Worm (Caenorhabditis elegans): Measurements from ENCODE around the gene K04G7.1.

Gene K04G7.1

ce11 chrIII:7141285-7141715 lies 21.2 kb upstream of the K04G7.1 start (continued):
- TF ChIP-seq swsn-7 (tag; optimal IDR thresholded peaks at IDR 0.05) (peak; percentile 45), ztf-11 (tag; optimal IDR thresholded peaks at IDR 0.05) (no peak), dpl-1 (GFP tag; optimal IDR thresholded peaks at IDR 0.05) (peak in 1 of 3 experiments; percentile 23), hlh-17 (GFP tag; optimal IDR thresholded peaks at IDR 0.05; ENCODE audit: borderline replicate concordance) (no peak), pqm-1 (tag; optimal IDR thresholded peaks at IDR 0.05) (no peak), jun-1 (tag; optimal IDR thresholded peaks at IDR 0.05) (peak; percentile 28), efl-3 (GFP tag; optimal IDR thresholded peaks at IDR 0.05) (no peak), lin-39 (tag; optimal IDR thresholded peaks at IDR 0.05) (peak; percentile 50), ztf-4 (tag; optimal IDR thresholded peaks at IDR 0.05) (no peak), sptf-1 (tag; optimal IDR thresholded peaks at IDR 0.05) (no peak), hpl-2 (GFP tag; optimal IDR thresholded peaks at IDR 0.05) (peak; percentile 47), efl-1 (optimal IDR thresholded peaks at IDR 0.05) (peak; percentile 19 to 41), efl-1 (GFP tag; optimal IDR thresholded peaks at IDR 0.05 in 1 of 2) (peak in 1 of 2 experiments; percentile 96), nhr-19 (GFP tag; conservative IDR thresholded peaks at IDR 0.05) (peak; percentile 75), rnt-1 (tag; optimal IDR thresholded peaks at IDR 0.05) (peak; percentile 55), sup-37 (GFP tag; optimal IDR thresholded peaks at IDR 0.05) (no peak), aha-1 (tag; optimal IDR thresholded peaks at IDR 0.05) (no peak), fkh-8 (tag; optimal IDR thresholded peaks at IDR 0.05) (no peak), lin-35 (GFP tag; optimal IDR thresholded peaks at IDR 0.05) (peak in 1 of 2 experiments; percentile 73)

ce11 chrIII:7142172-7142601 lies 20.3 kb upstream of the K04G7.1 start:
- TF ChIP-seq nhr-90 (tag; optimal IDR thresholded peaks at IDR 0.05; ENCODE audit: poor library complexity) (peak; percentile 78), tlp-1 (tag; optimal IDR thresholded peaks at IDR 0.05) (no peak), efl-3 (GFP tag; optimal IDR thresholded peaks at IDR 0.05) (no peak), zag-1 (tag; optimal IDR thresholded peaks at IDR 0.05) (no peak), nhr-71 (tag; optimal IDR thresholded peaks at IDR 0.05) (peak; percentile 68), mef-2 (tag; optimal IDR thresholded peaks at IDR 0.05) (no peak), elt-3 (tag; optimal IDR thresholded peaks at IDR 0.05) (no peak), ztf-4 (tag; optimal IDR thresholded peaks at IDR 0.05) (no peak), skn-1 (tag; optimal IDR thresholded peaks at IDR 0.05) (no peak), sox-4 (tag; optimal IDR thresholded peaks at IDR 0.05) (no peak), sup-37 (GFP tag; optimal IDR thresholded peaks at IDR 0.05) (no peak), lin-35 (GFP tag; optimal IDR thresholded peaks at IDR 0.05) (no peak), lin-15B (tag; optimal IDR thresholded peaks at IDR 0.05) (no peak), pax-3 (tag; optimal IDR thresholded peaks at IDR 0.05) (no peak), unc-86 (tag; optimal IDR thresholded peaks at IDR 0.05) (no peak), unc-30 (tag; optimal IDR thresholded peaks at IDR 0.05) (no peak), mab-9 (GFP tag; IDR thresholded peaks at IDR 0.05) (no peak), nhr-12 (tag; optimal IDR thresholded peaks at IDR 0.05) (no peak), aly-2 (tag; optimal IDR thresholded peaks at IDR 0.05) (no peak), lin-39 (tag; optimal IDR thresholded peaks at IDR 0.05) (peak; percentile 17), C16A3.4 (tag; optimal IDR thresholded peaks at IDR 0.05) (no peak), zip-4 (GFP tag; optimal IDR thresholded peaks at IDR 0.05) (peak; percentile 32), unc-62 (GFP tag; optimal IDR thresholded peaks at IDR 0.05) (no peak), pqm-1 (tag; optimal IDR thresholded peaks at IDR 0.05) (no peak), hlh-4 (tag; optimal IDR thresholded peaks at IDR 0.05) (no peak), nhr-77 (tag; optimal IDR thresholded peaks at IDR 0.05) (no peak), ceh-8 (GFP tag; optimal IDR thresholded peaks at IDR 0.05) (no peak), C04F5.9 (tag; optimal IDR thresholded peaks at IDR 0.05) (no peak), nhr-84 (tag; optimal IDR thresholded peaks at IDR 0.05) (no peak), snu-23 (GFP tag; optimal IDR thresholded peaks at IDR 0.05) (peak; percentile 45), swsn-7 (tag; optimal IDR thresholded peaks at IDR 0.05) (peak; percentile 56), pag-3 (tag; optimal IDR thresholded peaks at IDR 0.05; ENCODE audit: borderline replicate concordance, insufficient read depth) (no peak), nhr-237 (tag; optimal IDR thresholded peaks at IDR 0.05) (no peak), vab-15 (tag; optimal IDR thresholded peaks at IDR 0.05) (no peak), C34B4.2 (tag; optimal IDR thresholded peaks at IDR 0.05) (no peak), ama-1 (optimal IDR thresholded peaks at IDR 0.05) (peak; percentile 42), egl-27 (tag; optimal IDR thresholded peaks at IDR 0.05) (peak in 1 of 2 experiments; percentile 12), alr-1 (tag; optimal IDR thresholded peaks at IDR 0.05; ENCODE audit: borderline replicate concordance) (no peak), efl-1 (optimal IDR thresholded peaks at IDR 0.05) (peak in 1 of 2 experiments; percentile 41), efl-1 (GFP tag; optimal IDR thresholded peaks at IDR 0.05 in 1 of 2) (peak in 1 of 2 experiments; percentile 50), nhr-85 (tag) (peak; percentile 74)

Data from whole organism, L1 larva.